Worm (Caenorhabditis elegans): ENCODE data around the gene clec-186.

ce11 chrIV:12901602-12902001 lies 35.7 kb downstream of the clec-186 start:
- TF ChIP-seq F33H1.4 (GFP tag; IDR thresholded peaks at IDR 0.05) (no peak), ama-1 (optimal IDR thresholded peaks at IDR 0.05) (no peak), ama-1 (GFP tag; optimal IDR thresholded peaks at IDR 0.05) (no peak), xnd-1 (tag; optimal IDR thresholded peaks at IDR 0.05) (no peak), nfya-1 (tag; optimal IDR thresholded peaks at IDR 0.05; ENCODE audit: borderline replicate concordance, insufficient read depth) (no peak), efl-1 (GFP tag; optimal IDR thresholded peaks at IDR 0.05) (no peak), zim-3 (tag; optimal IDR thresholded peaks at IDR 0.05) (no peak), snpc-4 (GFP tag; optimal IDR thresholded peaks at IDR 0.05) (no peak), snpc-4 (tag; optimal IDR thresholded peaks at IDR 0.05) (no peak), mes-4 (tag; optimal IDR thresholded peaks at IDR 0.05) (no peak), unc-62 (GFP tag; optimal IDR thresholded peaks at IDR 0.05) (no peak), F52B5.7 (tag; optimal IDR thresholded peaks at IDR 0.05) (no peak), F39B2.1 (GFP tag; IDR thresholded peaks at IDR 0.05) (no peak), nfya-2 (GFP tag; IDR thresholded peaks at IDR 0.05) (no peak), K11D2.4 (GFP tag; IDR thresholded peaks at IDR 0.05) (no peak), Y67H2A.10 (GFP tag; conservative IDR thresholded peaks at IDR 0.05) (no peak)
